Worm (Caenorhabditis elegans) whole organism, L2 larva: ENCODE measurements around the gene ZK652.8.

Source experiments
- ama-1 ChIP-seq: fragments of 150-350 bp; optimal IDR thresholded peaks from 2 replicates; lab custom pipeline; 2018; ENCODE audit warnings: inconsistent platforms
- mab-5 ChIP-seq: fragments of 150-350 bp; optimal IDR thresholded peaks from 2 replicates; lab custom pipeline; 2014; ENCODE audit warnings: missing biosample characterization, missing genetic modification characterization
- nhr-10 ChIP-seq: sonication (generic microtip); optimal IDR thresholded peaks from 2 replicates; lab custom pipeline; 2017; ENCODE audit warnings: missing biosample characterization, missing genetic modification characterization
- snpc-4 ChIP-seq: fragments of 150-350 bp; optimal IDR thresholded peaks from 2 replicates; lab custom pipeline; 2014; ENCODE audit warnings: missing biosample characterization, missing genetic modification characterization

DNA sequence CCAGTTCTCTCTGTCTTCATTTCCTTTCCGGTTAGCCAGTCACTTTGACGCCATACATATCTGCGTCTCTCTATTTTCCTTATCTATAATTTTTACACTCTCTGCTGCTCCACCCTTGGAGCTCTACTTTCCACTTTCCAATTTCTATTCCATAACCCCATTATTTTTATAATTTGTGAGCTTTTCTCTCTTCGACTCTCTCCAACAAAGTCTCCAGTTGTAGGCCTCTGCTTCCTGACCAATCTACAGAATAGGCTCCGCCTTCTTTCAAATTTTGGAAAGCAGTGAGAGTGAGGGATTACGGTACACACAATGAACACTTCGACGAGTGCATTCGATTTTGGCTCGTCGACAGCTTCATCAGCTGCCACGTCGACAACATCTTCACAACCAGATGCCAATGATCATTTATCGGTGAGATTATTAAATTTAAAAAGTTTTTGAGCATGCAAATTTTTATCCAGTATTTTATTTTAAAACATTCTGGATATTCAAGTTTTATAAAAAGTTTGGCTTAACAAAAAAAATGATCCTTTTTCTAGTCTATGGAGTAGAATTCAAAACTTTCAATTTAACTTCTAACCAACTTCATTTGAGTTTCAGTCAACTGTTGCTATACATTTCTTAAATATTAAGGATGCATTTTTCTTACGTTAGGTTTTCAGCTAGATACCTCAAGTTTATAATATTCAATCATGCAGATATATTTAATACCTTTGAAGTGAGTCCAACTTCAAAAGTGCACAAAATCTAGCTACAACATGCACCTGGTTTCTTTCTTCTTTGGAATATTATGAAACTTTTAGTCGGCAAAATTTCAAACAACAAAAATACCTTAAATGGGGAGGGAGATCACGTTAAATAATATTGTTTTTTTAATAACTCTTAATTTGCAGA, 29.0 kb downstream of the ZK652.8 start, which contains the start of gene egl-5:
- no peak for TF ChIP-seq mab-5 (tag; lab: Kevin White, UChicago)
- no peak for TF ChIP-seq nhr-10
- TF ChIP-seq snpc-4 (tag; lab: Kevin White, UChicago) = no peak
- no peak for TF ChIP-seq ama-1
